Fruit fly (Drosophila melanogaster): ENCODE measurements around the gene Jig.

Gene Jig

dm6 chr3R:14608892-14609692 lies 48.4 kb downstream of the Jig start, which contains the start of gene CG14853 (continued):
- peak; percentile 61 to 76 for TF ChIP-seq Trl (optimal IDR thresholded peaks at IDR 0.05)
- no peak for TF ChIP-seq Trl (GFP tag; optimal IDR thresholded peaks at IDR 0.05)
- 0 out of 2 replicates have a peak, but pooled peaks have one; percentile 10 for TF ChIP-seq Nf-YA (GFP tag; IDR thresholded peaks at IDR 0.05)
- peak; percentile 89 for TF ChIP-seq CG8924 (tag; optimal IDR thresholded peaks at IDR 0.05)
- TF ChIP-seq ERR (GFP tag; optimal IDR thresholded peaks at IDR 0.05), result no peak
- peak; percentile 74 for TF ChIP-seq ranshi (GFP tag; IDR thresholded peaks at IDR 0.05)
- TF ChIP-seq CG14965 (GFP tag; optimal IDR thresholded peaks at IDR 0.05; ENCODE audit: borderline replicate concordance), result no peak
- peak; percentile 81 for TF ChIP-seq caup (GFP tag; optimal IDR thresholded peaks at IDR 0.05; ENCODE audit: severe bottlenecking)
- peak; percentile 70 for TF ChIP-seq CG1603 (tag; optimal IDR thresholded peaks at IDR 0.05)
- TF ChIP-seq CG10979 (tag; optimal IDR thresholded peaks at IDR 0.05), result peak; percentile 62
- peak; percentile 56 for TF ChIP-seq sisA (GFP tag; IDR thresholded peaks at IDR 0.05)
- TF ChIP-seq CG11696 (GFP tag; IDR thresholded peaks at IDR 0.05), result 0 out of 2 replicates have a peak, but pooled peaks have one; percentile 31
- TF ChIP-seq CG5953 (GFP tag; IDR thresholded peaks at IDR 0.05), result peak; percentile 80
- TF ChIP-seq CG6813 (GFP tag; optimal IDR thresholded peaks at IDR 0.05), result peak; percentile 86
- no peak for TF ChIP-seq CG2199 (GFP tag; IDR thresholded peaks at IDR 0.05)
- TF ChIP-seq CG9817 (tag; optimal IDR thresholded peaks at IDR 0.05), result peak; percentile 48
- TF ChIP-seq Aef1 (GFP tag; IDR thresholded peaks at IDR 0.05), result peak; percentile 72
- TF ChIP-seq D19B (GFP tag; optimal IDR thresholded peaks at IDR 0.05), result peak; percentile 87
- peak; percentile 54 for TF ChIP-seq HLH3B (GFP tag; IDR thresholded peaks at IDR 0.05)
- TF ChIP-seq stc (GFP tag; IDR thresholded peaks at IDR 0.05), result peak; percentile 76
- no peak for TF ChIP-seq Kr (GFP tag; optimal IDR thresholded peaks at IDR 0.05)
- peak; percentile 63 for TF ChIP-seq CG30403 (GFP tag; optimal IDR thresholded peaks at IDR 0.05)
- TF ChIP-seq tup (GFP tag; optimal IDR thresholded peaks at IDR 0.05), result no peak
- TF ChIP-seq yki (optimal IDR thresholded peaks at IDR 0.05), result no peak
- peak; percentile 49; the same call in 1 of the 2 replicates for TF ChIP-seq aop (GFP tag; IDR thresholded peaks at IDR 0.05)
- TF ChIP-seq CG14050 (GFP tag; IDR thresholded peaks at IDR 0.05), result peak; percentile 80
- TF ChIP-seq MESR4 (GFP tag; optimal IDR thresholded peaks at IDR 0.05), result no peak
- peak; percentile 34 for TF ChIP-seq tap (tag; optimal IDR thresholded peaks at IDR 0.05)
- TF ChIP-seq Asciz (GFP tag; optimal IDR thresholded peaks at IDR 0.05), result peak; percentile 62
- no peak for TF ChIP-seq bab2 (GFP tag; optimal IDR thresholded peaks at IDR 0.05)
- peak; percentile 29 for TF ChIP-seq CG6683 (GFP tag; optimal IDR thresholded peaks at IDR 0.05)
- no peak for TF ChIP-seq hkb (optimal IDR thresholded peaks at IDR 0.05)
- TF ChIP-seq hkb (GFP tag; IDR thresholded peaks at IDR 0.05), result peak; percentile 79
- TF ChIP-seq Gsc (GFP tag; IDR thresholded peaks at IDR 0.05), result no peak
- TF ChIP-seq CG32772 (GFP tag; IDR thresholded peaks at IDR 0.05), result peak; percentile 48
- peak; percentile 9 for TF ChIP-seq CG3163 (GFP tag; optimal IDR thresholded peaks at IDR 0.05)
- peak; percentile 67; the same call in 2 of the 3 replicates for TF ChIP-seq ase (GFP tag; IDR thresholded peaks at IDR 0.05)
- TF ChIP-seq CG31441 (GFP tag; IDR thresholded peaks at IDR 0.05), result peak; percentile 89
- TF ChIP-seq CG15514 (GFP tag; optimal IDR thresholded peaks at IDR 0.05), result peak; percentile 64
- peak; percentile 43 for TF ChIP-seq scrt (GFP tag; optimal IDR thresholded peaks at IDR 0.05)
- TF ChIP-seq nau (GFP tag; optimal IDR thresholded peaks at IDR 0.05), result peak; percentile 84
- TF ChIP-seq kay (GFP tag; optimal IDR thresholded peaks at IDR 0.05), result peak; percentile 59
- no peak for TF ChIP-seq Bdp1 (GFP tag; optimal IDR thresholded peaks at IDR 0.05)
- TF ChIP-seq Xbp1 (GFP tag; optimal IDR thresholded peaks at IDR 0.05), result peak; percentile 90
- peak; percentile 92 for TF ChIP-seq Ssrp (tag; optimal IDR thresholded peaks at IDR 0.05)
- TF ChIP-seq CG16815 (GFP tag; optimal IDR thresholded peaks at IDR 0.05), result peak; percentile 53
- TF ChIP-seq CG6854 (GFP tag; optimal IDR thresholded peaks at IDR 0.05), result peak; percentile 61
- no peak for TF ChIP-seq knrl (GFP tag; IDR thresholded peaks at IDR 0.05; ENCODE audit: partially characterized antibody)
- peak; percentile 66 for TF ChIP-seq sob (GFP tag; IDR thresholded peaks at IDR 0.05)
- TF ChIP-seq mld (GFP tag; IDR thresholded peaks at IDR 0.05; ENCODE audit: partially characterized antibody), result no peak
